Fruit fly (Drosophila melanogaster) whole organism, adult: ENCODE measurements around the gene CG12347.

Experiments used
- CG11617 ChIP-seq: fragments of 200-800 bp; sonication (Bioruptor generic); optimal IDR thresholded peaks from 2 replicates; lab custom pipeline; 2017; ENCODE audit warnings: mild to moderate bottlenecking, missing biosample characterization, missing genetic modification reagents, missing genetic modification characterization
- CG12768 ChIP-seq: fragments of 200-800 bp; sonication (Bioruptor generic); optimal IDR thresholded peaks from 2 replicates; lab custom pipeline; 2017; ENCODE audit warnings: missing biosample characterization, missing genetic modification characterization, mild to moderate bottlenecking, moderate library complexity, missing genetic modification reagents
- CG14711 ChIP-seq: fragments of 200-800 bp; sonication (Bioruptor generic); optimal IDR thresholded peaks from 2 replicates; lab custom pipeline; 2018; ENCODE audit warnings: missing biosample characterization, mild to moderate bottlenecking, missing genetic modification characterization, moderate library complexity
- CG1620 ChIP-seq: fragments of 200-800 bp; sonication (Bioruptor generic); optimal IDR thresholded peaks from 2 replicates; lab custom pipeline; 2016; ENCODE audit warnings: missing biosample characterization, missing genetic modification characterization
- CG33017 ChIP-seq: fragments of 200-800 bp; sonication (Bioruptor generic); optimal IDR thresholded peaks from 2 replicates; lab custom pipeline; 2018; ENCODE audit warnings: missing biosample characterization, mild to moderate bottlenecking, missing genetic modification characterization, moderate library complexity
- CG5204 ChIP-seq: fragments of 200-800 bp; sonication (Bioruptor generic); optimal IDR thresholded peaks from 2 replicates; lab custom pipeline; 2016; ENCODE audit warnings: missing biosample characterization, missing genetic modification characterization
- CG7045 ChIP-seq: fragments of 200-800 bp; sonication (Bioruptor generic); optimal IDR thresholded peaks from 2 replicates; lab custom pipeline; 2017; ENCODE audit warnings: missing biosample characterization, mild to moderate bottlenecking, missing genetic modification characterization
- CG7101 ChIP-seq: fragments of 200-800 bp; sonication (Bioruptor generic); optimal IDR thresholded peaks from 2 replicates; lab custom pipeline; 2018; ENCODE audit warnings: missing biosample characterization, mild to moderate bottlenecking, missing genetic modification characterization, moderate library complexity
- Clk ChIP-seq: fragments of 200-800 bp; sonication (Bioruptor generic); optimal IDR thresholded peaks from 2 replicates; lab custom pipeline; 2017; ENCODE audit warnings: missing biosample characterization, missing genetic modification characterization
- Crg-1 ChIP-seq: fragments of 200-800 bp; sonication (Bioruptor generic); optimal IDR thresholded peaks from 2 replicates; lab custom pipeline; 2016; ENCODE audit warnings: missing biosample characterization, missing genetic modification characterization
- Hr96 ChIP-seq: fragments of 200-800 bp; sonication (Bioruptor generic); optimal IDR thresholded peaks from 2 replicates; lab custom pipeline; 2016; ENCODE audit warnings: missing biosample characterization, missing genetic modification characterization
- Mnt ChIP-seq: fragments of 200-800 bp; sonication (Bioruptor generic); optimal IDR thresholded peaks from 2 replicates; lab custom pipeline; 2016; ENCODE audit warnings: missing biosample characterization, mild to moderate bottlenecking, missing genetic modification characterization
- bab1 ChIP-seq: fragments of 200-800 bp; sonication (Bioruptor generic); optimal IDR thresholded peaks from 3 replicates; lab custom pipeline; 2019; ENCODE audit warnings: missing biosample characterization, mild to moderate bottlenecking, missing genetic modification characterization, moderate library complexity
- cic ChIP-seq: fragments of 200-800 bp; sonication (Bioruptor generic); optimal IDR thresholded peaks from 2 replicates; lab custom pipeline; 2017; ENCODE audit warnings: missing biosample characterization, mild to moderate bottlenecking, missing genetic modification characterization, moderate library complexity
- cnc ChIP-seq, 2 experiments: fragments of >200 bp; optimal IDR thresholded peaks; 2 replicates each; lab custom pipeline; 2017
- kay ChIP-seq: fragments of 200-800 bp; sonication (Bioruptor generic); peaks from one replicate; lab custom pipeline; 2016; ENCODE audit warnings: missing biosample characterization, missing genetic modification characterization, borderline replicate concordance
- ovo ChIP-seq: fragments of 200-800 bp; sonication (Bioruptor generic); optimal IDR thresholded peaks from 2 replicates; lab custom pipeline; 2016; ENCODE audit warnings: missing biosample characterization, missing genetic modification characterization
- pad ChIP-seq: fragments of 200-800 bp; sonication (Bioruptor generic); optimal IDR thresholded peaks from 3 replicates; lab custom pipeline; 2017; ENCODE audit warnings: missing biosample characterization, missing genetic modification characterization, mild to moderate bottlenecking, moderate library complexity, missing genetic modification reagents
- tj ChIP-seq: fragments of 200-800 bp; sonication (Bioruptor generic); optimal IDR thresholded peaks from 3 replicates; lab custom pipeline; 2017; ENCODE audit warnings: missing biosample characterization, mild to moderate bottlenecking, missing genetic modification characterization, moderate library complexity
- toe ChIP-seq: fragments of 200-800 bp; sonication (Bioruptor generic); optimal IDR thresholded peaks from 2 replicates; lab custom pipeline; 2016; ENCODE audit warnings: missing biosample characterization, missing genetic modification characterization

CG12347 gene

DNA sequence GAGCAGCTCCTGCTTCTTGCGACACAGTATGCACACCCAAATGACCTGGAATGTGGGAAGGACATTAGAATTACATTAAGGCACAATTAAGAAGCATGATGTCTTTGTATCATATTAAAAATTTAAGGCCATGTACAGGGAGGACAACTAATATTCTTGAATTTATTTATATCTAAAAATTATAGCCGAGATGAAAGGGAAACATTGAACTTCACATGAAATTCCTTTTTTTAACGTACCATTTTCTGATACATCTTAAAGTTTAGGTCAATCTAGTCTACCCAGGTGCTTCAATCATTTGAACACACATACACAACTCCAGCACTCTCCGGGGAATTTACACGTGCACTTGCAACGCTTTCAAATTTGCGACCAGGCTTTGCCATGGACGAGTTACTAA is at the start of gene CG12347:
CG12347 (plus strand) TSS at position 301 of the 400 bp plus-strand sequence.
- TF ChIP-seq CG14711 (tag; lab: Kevin White, UChicago) (no peak), pad (GFP tag; lab: Kevin White, UChicago) (no peak), CG11617 (GFP tag; lab: Kevin White, UChicago) (no peak), bab1 (no peak), ovo (GFP tag; lab: Kevin White, UChicago) (no peak), CG7101 (tag; lab: Kevin White, UChicago) (no peak)

DNA sequence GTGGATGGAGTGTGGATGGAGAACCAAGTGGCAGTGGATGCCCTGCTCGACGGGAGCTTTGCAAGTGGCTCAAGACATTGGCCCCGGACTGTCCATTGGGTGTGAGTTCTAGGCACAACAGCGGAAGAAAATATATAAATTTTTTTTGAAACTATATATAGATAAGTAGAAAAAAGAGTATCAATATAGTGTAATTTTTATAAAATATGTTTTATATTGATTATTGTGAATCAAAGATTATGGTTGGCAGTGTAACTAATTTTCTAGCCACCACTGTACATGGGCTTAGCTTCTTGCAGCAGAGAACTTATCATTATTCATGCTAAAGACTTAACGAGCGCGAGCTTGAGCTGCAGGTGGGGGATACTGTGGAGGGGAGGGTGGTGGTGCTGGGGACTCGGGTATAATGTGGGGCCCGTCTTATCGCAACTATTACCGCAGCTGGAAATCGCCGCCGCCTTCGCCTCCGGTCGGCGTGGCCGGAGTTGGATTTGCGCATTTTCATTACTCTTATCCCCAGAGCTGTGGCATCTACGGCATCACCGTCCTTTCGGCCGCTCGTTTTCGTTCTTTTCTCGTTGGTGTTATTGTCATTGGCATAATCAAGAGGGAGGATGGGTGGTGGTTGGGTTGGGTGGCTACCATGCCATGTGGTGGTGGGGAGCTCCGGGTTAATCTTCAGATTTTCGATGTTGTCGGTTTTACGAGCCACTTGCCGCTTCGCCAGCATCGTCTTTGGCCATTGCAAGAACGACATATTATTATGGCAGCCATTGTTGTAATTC is 44.2 kb upstream of the CG12347 start:
- no peak for TF ChIP-seq Mnt (GFP tag; lab: Kevin White, UChicago)
- no peak for TF ChIP-seq toe (GFP tag; lab: Kevin White, UChicago)
- TF ChIP-seq cnc (optimal IDR thresholded peaks at IDR 0.05; lab: Kevin White, UChicago): no peak
- no peak for TF ChIP-seq CG1620 (GFP tag; lab: Kevin White, UChicago)
- no peak for TF ChIP-seq CG14711 (tag; lab: Kevin White, UChicago)
- no peak for TF ChIP-seq tj (GFP tag; lab: Kevin White, UChicago)
- TF ChIP-seq CG7101 (tag; lab: Kevin White, UChicago): no peak
- no peak for TF ChIP-seq bab1
- TF ChIP-seq pad (GFP tag; lab: Kevin White, UChicago): no peak
- TF ChIP-seq kay (GFP tag; lab: Kevin White, UChicago): no peak
- TF ChIP-seq CG12768 (GFP tag; lab: Kevin White, UChicago): no peak
- TF ChIP-seq Crg-1: no peak
- no peak for TF ChIP-seq CG7045 (GFP tag; lab: Kevin White, UChicago)

DNA sequence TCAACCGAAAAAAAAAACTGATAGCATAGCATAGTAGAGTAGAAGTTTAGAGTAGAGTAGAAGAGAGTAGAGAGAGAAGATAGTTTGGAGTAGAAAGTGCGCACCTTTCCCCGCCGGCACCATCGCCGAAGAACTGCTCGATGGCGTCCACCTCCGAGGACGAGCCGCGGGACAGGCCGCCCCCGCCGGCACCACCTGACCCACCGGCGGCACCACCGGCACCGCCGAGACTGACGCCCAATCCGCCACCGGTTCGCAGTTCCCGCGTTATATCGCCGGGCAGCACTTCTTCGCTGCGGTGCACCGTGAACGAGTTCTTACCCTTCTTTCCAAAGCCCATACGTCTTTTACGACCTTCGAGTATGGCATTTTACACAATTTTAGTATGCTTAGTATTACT is 25.2 kb upstream of the CG12347 start:
- TF ChIP-seq CG12768 (GFP tag; lab: Kevin White, UChicago): no peak
- TF ChIP-seq CG33017 (tag; lab: Kevin White, UChicago): no peak
- TF ChIP-seq cic (GFP tag; lab: Kevin White, UChicago): no peak
- TF ChIP-seq CG7045 (GFP tag; lab: Kevin White, UChicago): no peak
- no peak for TF ChIP-seq bab1
- TF ChIP-seq Mnt (GFP tag; lab: Kevin White, UChicago): no peak
- TF ChIP-seq kay (GFP tag; lab: Kevin White, UChicago): no peak
- no peak for TF ChIP-seq Crg-1
- TF ChIP-seq toe (GFP tag; lab: Kevin White, UChicago): no peak
- no peak for TF ChIP-seq CG5204
- TF ChIP-seq CG7101 (tag; lab: Kevin White, UChicago): no peak
- TF ChIP-seq CG14711 (tag; lab: Kevin White, UChicago): no peak
- no peak for TF ChIP-seq CG1620 (GFP tag; lab: Kevin White, UChicago)
- no peak for TF ChIP-seq Clk (GFP tag; lab: Kevin White, UChicago)
- TF ChIP-seq CG11617 (GFP tag; lab: Kevin White, UChicago): no peak
- no peak for TF ChIP-seq cnc (optimal IDR thresholded peaks at IDR 0.05; lab: Kevin White, UChicago)
- no peak for TF ChIP-seq tj (GFP tag; lab: Kevin White, UChicago)
- TF ChIP-seq ovo (GFP tag; lab: Kevin White, UChicago): no peak
- no peak for TF ChIP-seq Hr96 (GFP tag; lab: Kevin White, UChicago)

DNA sequence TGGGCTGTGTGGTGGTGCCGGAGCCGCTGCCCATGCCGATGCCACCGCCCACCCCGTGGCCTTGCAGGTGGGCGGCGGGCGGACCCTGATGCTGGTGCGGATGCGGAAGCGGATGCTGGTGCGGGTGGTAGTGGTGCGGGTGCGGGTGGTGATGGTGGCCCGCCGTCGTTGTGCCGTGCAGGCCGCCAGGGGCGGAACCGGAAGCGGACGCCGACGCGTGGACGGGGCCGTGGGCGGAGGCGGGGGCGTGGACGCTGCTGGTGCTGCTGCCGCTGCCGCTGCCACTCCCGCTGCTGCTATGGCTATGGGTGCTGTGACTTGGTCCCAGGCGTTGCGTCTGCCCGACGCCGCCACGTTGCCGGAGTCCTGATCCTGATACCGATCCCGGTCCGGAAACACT is 15.2 kb upstream of the CG12347 start:
- no peak for TF ChIP-seq CG1620 (GFP tag; lab: Kevin White, UChicago)

DNA sequence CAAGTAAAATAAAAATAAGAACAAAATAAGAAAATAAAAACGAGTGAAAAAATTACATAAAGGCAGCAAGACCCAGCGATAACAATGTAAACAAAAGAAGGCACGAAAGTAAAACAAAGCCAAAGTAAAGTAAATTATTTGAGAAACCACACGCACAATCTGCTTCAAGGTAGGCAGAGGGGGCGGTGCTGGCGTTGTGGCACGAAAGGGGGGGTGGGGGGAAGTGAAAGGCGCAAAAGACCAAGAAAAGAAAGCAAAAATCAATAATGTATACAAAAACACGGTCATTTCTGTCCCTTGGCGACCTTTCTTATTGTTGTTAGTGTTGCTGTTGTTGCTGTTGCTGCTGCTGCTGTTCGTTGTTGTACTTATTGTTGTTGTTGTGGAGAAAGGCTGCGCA is 9.0 kb upstream of the CG12347 start:
- TF ChIP-seq cic (GFP tag; lab: Kevin White, UChicago) (no peak), pad (GFP tag; lab: Kevin White, UChicago) (no peak), CG33017 (tag; lab: Kevin White, UChicago) (no peak), Crg-1 (no peak), CG12768 (GFP tag; lab: Kevin White, UChicago) (no peak), CG1620 (GFP tag; lab: Kevin White, UChicago) (no peak), CG7101 (tag; lab: Kevin White, UChicago) (no peak), CG11617 (GFP tag; lab: Kevin White, UChicago) (no peak), ovo (GFP tag; lab: Kevin White, UChicago) (no peak), tj (GFP tag; lab: Kevin White, UChicago) (no peak)

DNA sequence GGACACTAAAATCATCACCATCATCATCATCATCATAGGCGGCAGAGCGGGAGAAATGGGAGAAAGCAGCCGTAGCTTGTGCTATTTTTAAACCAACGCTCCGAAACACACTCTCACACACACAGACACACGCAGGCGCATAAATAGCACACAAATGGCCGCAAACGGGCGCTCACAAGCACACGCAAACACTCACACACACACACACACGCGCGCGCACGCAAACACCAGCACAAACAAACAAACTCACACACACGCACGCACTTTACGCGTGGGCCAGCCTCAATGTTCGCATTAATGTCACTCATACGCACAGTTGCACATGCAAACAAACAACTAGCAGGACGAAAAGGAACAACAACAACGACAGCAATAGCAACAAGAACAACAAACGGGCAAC is 8.4 kb upstream of the CG12347 start:
- TF ChIP-seq CG14711 (tag; lab: Kevin White, UChicago) (no peak), cic (GFP tag; lab: Kevin White, UChicago) (no peak), kay (GFP tag; lab: Kevin White, UChicago) (no peak), CG7045 (GFP tag; lab: Kevin White, UChicago) (no peak), Clk (GFP tag; lab: Kevin White, UChicago) (no peak), CG1620 (GFP tag; lab: Kevin White, UChicago) (no peak), ovo (GFP tag; lab: Kevin White, UChicago) (no peak), pad (GFP tag; lab: Kevin White, UChicago) (no peak), CG7101 (tag; lab: Kevin White, UChicago) (no peak), CG33017 (tag; lab: Kevin White, UChicago) (no peak), tj (GFP tag; lab: Kevin White, UChicago) (no peak), Crg-1 (no peak), CG5204 (no peak), cnc (optimal IDR thresholded peaks at IDR 0.05; lab: Kevin White, UChicago) (no peak), toe (GFP tag; lab: Kevin White, UChicago) (no peak), CG12768 (GFP tag; lab: Kevin White, UChicago) (no peak), Mnt (GFP tag; lab: Kevin White, UChicago) (no peak), bab1 (no peak), Hr96 (GFP tag; lab: Kevin White, UChicago) (no peak), CG11617 (GFP tag; lab: Kevin White, UChicago) (no peak)
